Worm (Caenorhabditis elegans): Measurements from ENCODE around the gene Y47D7A.9.

DNA sequence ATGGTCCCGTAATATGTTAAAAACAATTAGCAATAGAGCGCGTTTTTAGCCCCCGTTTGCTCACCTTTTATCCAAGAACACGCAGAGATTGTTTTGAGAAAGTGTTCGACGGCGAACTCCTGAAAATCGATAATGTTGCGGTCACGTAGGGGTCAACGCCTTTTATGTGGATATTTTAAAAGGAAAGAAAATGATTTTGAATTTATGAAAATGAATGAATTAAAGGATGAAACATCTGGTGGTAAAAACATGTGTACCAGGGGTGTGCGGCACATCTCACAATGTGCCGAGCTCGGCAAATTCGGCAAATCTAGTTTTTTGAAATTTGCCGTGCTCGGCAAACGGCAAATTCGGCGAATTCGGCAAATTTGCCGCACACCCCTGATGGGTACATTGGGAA is 23.6 kb downstream of the Y47D7A.9 start, which contains the start of gene F13A2.4:
- TF ChIP-seq ztf-11 (tag; optimal IDR thresholded peaks at IDR 0.05) (no peak), madf-9 (GFP tag; conservative IDR thresholded peaks at IDR 0.05) (no peak), set-16 (GFP tag; IDR thresholded peaks at IDR 0.05) (no peak), spr-3 (GFP tag; optimal IDR thresholded peaks at IDR 0.05) (no peak), unc-62 (GFP tag; optimal IDR thresholded peaks at IDR 0.05 in 1 of 2) (no peak), unc-62 (tag; optimal IDR thresholded peaks at IDR 0.05) (no peak), nhr-28 (tag; optimal IDR thresholded peaks at IDR 0.05) (no peak), zfp-3 (GFP tag; conservative IDR thresholded peaks at IDR 0.05) (no peak), ama-1 (optimal IDR thresholded peaks at IDR 0.05) (no peak), F44E2.7 (GFP tag; IDR thresholded peaks at IDR 0.05) (no peak), ceh-82 (tag; optimal IDR thresholded peaks at IDR 0.05) (no peak), mep-1 (tag; optimal IDR thresholded peaks at IDR 0.05) (no peak), egl-27 (tag; optimal IDR thresholded peaks at IDR 0.05) (no peak), mes-2 (tag; optimal IDR thresholded peaks at IDR 0.05; ENCODE audit: poor library complexity, severe bottlenecking) (no peak)

All from whole organism, L4 larva.